Fruit fly (Drosophila melanogaster) whole organism, embryonic: ENCODE results near the gene sro.

ENCODE experiments used
- BtbVII ChIP-seq: fragments of 200-800 bp; sonication (Bioruptor generic); optimal IDR thresholded peaks from 3 replicates; lab custom pipeline; 2017; ENCODE audit warnings: missing biosample characterization, mild to moderate bottlenecking, missing genetic modification characterization
- CG32532 ChIP-seq: fragments of 200-800 bp; sonication (Bioruptor generic); IDR thresholded peaks from 2 replicates; pipeline ENCODE4 v1.3.6; 2022; ENCODE audit warnings: missing biosample characterization, missing genetic modification characterization
- cwo ChIP-seq: fragments of 200-800 bp; sonication (Bioruptor generic); optimal IDR thresholded peaks from 3 replicates; lab custom pipeline; 2017; ENCODE audit warnings: missing biosample characterization, missing genetic modification characterization, mild to moderate bottlenecking, moderate library complexity, missing genetic modification reagents
- pan ChIP-seq, 4 experiments: fragments of >200 bp in 3 of 4; fragments of 200-800 bp in 1 of 4; sonication (Bioruptor generic) in 1 of 4; optimal IDR thresholded peaks in 3 of 4; IDR thresholded peaks in 1 of 4; 2 replicates each; pipeline versions ENCODE4 v1.3.6 to Lab custom; 2017 to 2022; ENCODE audit warnings: missing biosample characterization in 2 of 4, missing genetic modification characterization in 2 of 4, mixed read lengths in 1 of 4

dm6 chr3R:29761569-29761968 lies 32.8 kb upstream of the sro start:
- no peak for TF ChIP-seq BtbVII
- no peak for TF ChIP-seq cwo (GFP tag; lab: Kevin White, UChicago)
- no peak for TF ChIP-seq CG32532 (GFP tag; lab: Robert Waterston, UW)
- TF ChIP-seq pan (optimal IDR thresholded peaks at IDR 0.05; lab: Kevin White, UChicago), result no peak
- TF ChIP-seq pan (GFP tag; optimal IDR thresholded peaks at IDR 0.05 in 1 of 2, IDR thresholded peaks at IDR 0.05 in 1 of 2), result no peak
